Worm (Caenorhabditis elegans) whole organism, young adult: ENCODE data around the gene calf-1.

Experiments
- B0019.2 ChIP-seq: fragments of 200-800 bp; sonication (Bioruptor generic); conservative IDR thresholded peaks from 2 replicates; pipeline ENCODE4 v1.3.6; 2022; ENCODE audit warnings: missing genetic modification reagents, missing genetic modification characterization, missing compliant biosample characterization
- B0035.1 ChIP-seq: sonication (generic microtip); optimal IDR thresholded peaks from 2 replicates; lab custom pipeline; 2016; ENCODE audit warnings: missing genetic modification characterization, mild to moderate bottlenecking, missing compliant biosample characterization, missing genotype, missing genetic modification reagents
- B0261.1 ChIP-seq: sonication (generic microtip); optimal IDR thresholded peaks from 2 replicates; lab custom pipeline; 2016; ENCODE audit warnings: mild to moderate bottlenecking, missing genetic modification characterization, moderate library complexity, missing compliant biosample characterization
- B0336.3 ChIP-seq: fragments of 200-800 bp; sonication (Bioruptor generic); IDR thresholded peaks from 2 replicates; pipeline ENCODE4 v1.3.6; 2022; ENCODE audit warnings: missing genetic modification characterization, missing compliant biosample characterization
- C17E4.6 ChIP-seq: fragments of 200-800 bp; sonication (Bioruptor generic); IDR thresholded peaks from 2 replicates; pipeline ENCODE4 v1.3.6; 2022; ENCODE audit warnings: missing genetic modification reagents, missing genetic modification characterization, missing compliant biosample characterization
- F33H1.4 ChIP-seq: fragments of 200-800 bp; sonication (Bioruptor generic); IDR thresholded peaks from 2 replicates; pipeline ENCODE4 v1.3.6; 2022; ENCODE audit warnings: missing genetic modification reagents, missing genetic modification characterization, missing compliant biosample characterization
- F49E8.2 ChIP-seq: sonication (generic microtip); optimal IDR thresholded peaks from 3 replicates; lab custom pipeline; 2017; ENCODE audit warnings: missing genetic modification characterization, mild to moderate bottlenecking, missing compliant biosample characterization, antibody characterized with exemption, moderate library complexity; ENCODE audit not compliant: insufficient read depth
- T26A5.8 ChIP-seq: sonication (generic microtip); optimal IDR thresholded peaks from 2 replicates; lab custom pipeline; 2016; ENCODE audit warnings: missing genetic modification characterization, missing compliant biosample characterization
- Y79H2A.3 ChIP-seq: fragments of 200-800 bp; sonication (Bioruptor generic); conservative IDR thresholded peaks from 2 replicates; pipeline ENCODE4 v1.3.6; 2022; ENCODE audit warnings: missing genetic modification reagents, missing genetic modification characterization, missing compliant biosample characterization
- aptf-2 ChIP-seq: fragments of 200-800 bp; sonication (Bioruptor generic); conservative IDR thresholded peaks from 2 replicates; pipeline ENCODE4 v1.3.6; 2022; ENCODE audit warnings: missing genetic modification reagents, missing genetic modification characterization, missing compliant biosample characterization
- aptf-3 ChIP-seq: fragments of 200-800 bp; sonication (Bioruptor generic); IDR thresholded peaks from 2 replicates; pipeline ENCODE4 v1.3.6; 2022; ENCODE audit warnings: missing genetic modification characterization, missing compliant biosample characterization
- attf-6 ChIP-seq: fragments of 200-800 bp; sonication (Bioruptor generic); IDR thresholded peaks from 2 replicates; pipeline ENCODE4 v1.3.6; 2022; ENCODE audit warnings: missing genetic modification reagents, missing genetic modification characterization, missing compliant biosample characterization
- bed-1 ChIP-seq: fragments of 200-800 bp; sonication (Bioruptor generic); IDR thresholded peaks from 2 replicates; pipeline ENCODE4 v1.3.6; 2022; ENCODE audit warnings: missing genetic modification reagents, missing genetic modification characterization, missing compliant biosample characterization
- ccch-3 ChIP-seq: fragments of 200-800 bp; sonication (Bioruptor generic); optimal IDR thresholded peaks from 2 replicates; lab custom pipeline; 2018; ENCODE audit warnings: mild to moderate bottlenecking, missing genetic modification characterization, missing compliant biosample characterization
- cebp-1 ChIP-seq, 2 experiments: fragments of 200-800 bp in 1 of 2; sonication (Bioruptor generic) in 1 of 2; sonication (generic microtip) in 1 of 2; IDR thresholded peaks in 1 of 2; optimal IDR thresholded peaks in 1 of 2; 2 replicates each; pipeline versions ENCODE4 v1.3.6 to Lab custom; 2017 to 2022; ENCODE audit warnings: missing compliant biosample characterization in 2 of 2, missing genetic modification characterization in 2 of 2, mild to moderate bottlenecking in 1 of 2, missing genetic modification reagents in 1 of 2, moderate library complexity in 1 of 2
- ceh-100 ChIP-seq: fragments of 200-800 bp; sonication (Bioruptor generic); IDR thresholded peaks from 2 replicates; pipeline ENCODE4 v1.3.6; 2022; ENCODE audit warnings: missing genetic modification reagents, missing genetic modification characterization, missing compliant biosample characterization
- ceh-40 ChIP-seq: fragments of 200-800 bp; sonication (Bioruptor generic); IDR thresholded peaks from 2 replicates; pipeline ENCODE4 v1.3.6; 2022; ENCODE audit warnings: missing genetic modification characterization, missing compliant biosample characterization
- dox-1 ChIP-seq: fragments of 200-800 bp; sonication (Bioruptor generic); IDR thresholded peaks from 2 replicates; pipeline ENCODE4 v1.3.6; 2022; ENCODE audit warnings: missing genetic modification reagents, missing genetic modification characterization, missing compliant biosample characterization
- egl-44 ChIP-seq: fragments of 200-800 bp; sonication (Bioruptor generic); IDR thresholded peaks from 2 replicates; pipeline ENCODE4 v1.3.6; 2022; ENCODE audit warnings: missing genetic modification reagents, missing genetic modification characterization, missing compliant biosample characterization
- ekl-4 ChIP-seq: fragments of 200-800 bp; sonication (Bioruptor generic); IDR thresholded peaks from 2 replicates; pipeline ENCODE4 v1.3.6; 2022; ENCODE audit warnings: missing genetic modification reagents, missing genetic modification characterization, missing compliant biosample characterization
- ets-4 ChIP-seq: fragments of 200-800 bp; sonication (Bioruptor generic); optimal IDR thresholded peaks from 2 replicates; lab custom pipeline; 2018; ENCODE audit warnings: mild to moderate bottlenecking, missing genetic modification characterization, missing compliant biosample characterization
- hmg-20 ChIP-seq: fragments of 200-800 bp; sonication (Bioruptor generic); IDR thresholded peaks from 2 replicates; pipeline ENCODE4 v1.3.6; 2022; ENCODE audit warnings: missing genetic modification reagents, missing genetic modification characterization, missing compliant biosample characterization
- hrde-1 ChIP-seq: sonication (generic microtip); optimal IDR thresholded peaks from 2 replicates; lab custom pipeline; 2016; ENCODE audit warnings: missing genetic modification characterization, mild to moderate bottlenecking, missing compliant biosample characterization, moderate library complexity, missing genotype, missing genetic modification reagents, borderline replicate concordance
- let-526 ChIP-seq: fragments of 200-800 bp; sonication (Bioruptor generic); IDR thresholded peaks from 2 replicates; pipeline ENCODE4 v1.3.6; 2022; ENCODE audit warnings: missing genetic modification reagents, missing genetic modification characterization, missing compliant biosample characterization
- lin-40 ChIP-seq: sonication (generic microtip); optimal IDR thresholded peaks from 2 replicates; lab custom pipeline; 2016; ENCODE audit warnings: missing genetic modification characterization, mild to moderate bottlenecking, missing compliant biosample characterization, missing genotype, missing genetic modification reagents
- lir-1 ChIP-seq: fragments of 200-800 bp; sonication (Bioruptor generic); conservative IDR thresholded peaks from 2 replicates; pipeline ENCODE4 v1.3.6; 2022; ENCODE audit warnings: missing genetic modification reagents, missing genetic modification characterization, missing compliant biosample characterization
- lsl-1 ChIP-seq: fragments of 200-800 bp; sonication (Bioruptor generic); optimal IDR thresholded peaks from 2 replicates; lab custom pipeline; 2018; ENCODE audit warnings: mild to moderate bottlenecking, missing genetic modification characterization, moderate library complexity, missing compliant biosample characterization
- madf-6 ChIP-seq: fragments of 200-800 bp; sonication (Bioruptor generic); IDR thresholded peaks from 2 replicates; pipeline ENCODE4 v1.3.6; 2022; ENCODE audit warnings: missing genetic modification reagents, missing genetic modification characterization, missing compliant biosample characterization
- madf-8 ChIP-seq: fragments of 200-800 bp; sonication (Bioruptor generic); conservative IDR thresholded peaks from 2 replicates; pipeline ENCODE4 v1.3.6; 2022; ENCODE audit warnings: missing genetic modification reagents, missing genetic modification characterization, missing compliant biosample characterization
- mxl-1 ChIP-seq: sonication (generic microtip); optimal IDR thresholded peaks from 2 replicates; lab custom pipeline; 2016; ENCODE audit warnings: missing genetic modification characterization, missing compliant biosample characterization
- nfya-1 ChIP-seq: sonication (generic microtip); optimal IDR thresholded peaks from 2 replicates; lab custom pipeline; 2017; ENCODE audit warnings: antibody characterized with exemption, missing compliant biosample characterization, missing genetic modification characterization, borderline replicate concordance; ENCODE audit not compliant: insufficient read depth
- nfyb-1 ChIP-seq: fragments of 200-800 bp; sonication (Bioruptor generic); IDR thresholded peaks from 2 replicates; pipeline ENCODE4 v1.3.6; 2022; ENCODE audit warnings: missing genetic modification reagents, missing genetic modification characterization, missing compliant biosample characterization
- rcor-1 ChIP-seq: fragments of 200-800 bp; sonication (Bioruptor generic); IDR thresholded peaks from 2 replicates; pipeline ENCODE4 v1.3.6; 2022; ENCODE audit warnings: missing genetic modification reagents, missing genetic modification characterization, missing compliant biosample characterization
- repo-1 ChIP-seq: sonication (generic microtip); optimal IDR thresholded peaks from 2 replicates; lab custom pipeline; 2017; ENCODE audit warnings: mild to moderate bottlenecking, missing genetic modification characterization, missing compliant biosample characterization
- somi-1 ChIP-seq: fragments of 200-800 bp; sonication (Bioruptor generic); optimal IDR thresholded peaks from 2 replicates; lab custom pipeline; 2018; ENCODE audit warnings: mild to moderate bottlenecking, missing genetic modification characterization, missing compliant biosample characterization
- tlf-1 ChIP-seq: fragments of 200-800 bp; sonication (Bioruptor generic); optimal IDR thresholded peaks from 2 replicates; lab custom pipeline; 2018; ENCODE audit warnings: mild to moderate bottlenecking, missing genetic modification characterization, missing compliant biosample characterization
- ztf-26 ChIP-seq: sonication (generic microtip); optimal IDR thresholded peaks from 2 replicates; lab custom pipeline; 2017; ENCODE audit warnings: missing genetic modification characterization, missing compliant biosample characterization

calf-1 gene

ce11 chrV:20480790-20481189, 1.9 kb upstream of the calf-1 start (continued):
- TF ChIP-seq somi-1 (GFP tag; lab: Kevin White, UChicago) (no peak), repo-1 (tag; lab: Kevin White, UChicago) (no peak), T26A5.8 (tag; lab: Kevin White, UChicago) (no peak), dox-1 (GFP tag; lab: Robert Waterston, UW) (0 out of 2 replicates have a peak, but pooled peaks have one; percentile 7), ccch-3 (GFP tag; lab: Kevin White, UChicago) (no peak), lir-1 (no peak), C17E4.6 (GFP tag; lab: Robert Waterston, UW) (peak; percentile 23; the same call in 1 of the 2 replicates), hmg-20 (GFP tag; lab: Robert Waterston, UW) (no peak), nfya-1 (tag; lab: Kevin White, UChicago) (no peak), bed-1 (GFP tag; lab: Robert Waterston, UW) (no peak), lsl-1 (GFP tag; lab: Kevin White, UChicago) (no peak), aptf-2 (GFP tag; lab: Robert Waterston, UW) (no peak), ceh-100 (no peak), ceh-40 (GFP tag; lab: Robert Waterston, UW) (peak; percentile 52; the same call in 1 of the 2 replicates), let-526 (GFP tag; lab: Robert Waterston, UW) (no peak), ets-4 (GFP tag; lab: Kevin White, UChicago) (no peak), F49E8.2 (tag; lab: Kevin White, UChicago) (no peak), attf-6 (GFP tag; lab: Robert Waterston, UW) (peak; percentile 80), egl-44 (GFP tag; lab: Robert Waterston, UW) (peak; percentile 66; the same call in 1 of the 2 replicates), lin-40 (no peak), cebp-1 (GFP tag; IDR thresholded peaks at IDR 0.05; lab: Robert Waterston, UW) (no peak), cebp-1 (tag; optimal IDR thresholded peaks at IDR 0.05; lab: Kevin White, UChicago) (peak; percentile 4), aptf-3 (GFP tag; lab: Robert Waterston, UW) (peak; percentile 89; the same call in 1 of the 2 replicates), hrde-1 (tag; lab: Kevin White, UChicago) (no peak), B0019.2 (GFP tag; lab: Robert Waterston, UW) (0 out of 2 replicates have a peak, but pooled peaks have one; percentile 11), tlf-1 (GFP tag; lab: Kevin White, UChicago) (no peak), mxl-1 (tag; lab: Kevin White, UChicago) (no peak), nfyb-1 (GFP tag; lab: Robert Waterston, UW) (no peak), B0336.3 (GFP tag; lab: Robert Waterston, UW) (peak; percentile 66), F33H1.4 (GFP tag; lab: Robert Waterston, UW) (peak; percentile 43), B0035.1 (no peak), madf-8 (GFP tag; lab: Robert Waterston, UW) (no peak), ekl-4 (peak; percentile 83), B0261.1 (tag; lab: Kevin White, UChicago) (no peak), Y79H2A.3 (GFP tag; lab: Robert Waterston, UW) (no peak), rcor-1 (peak; percentile 69), ztf-26 (no peak)
- TF ChIP-seq, all 124 proteins: peak for 23

- TF ChIP-seq madf-6 (GFP tag; lab: Robert Waterston, UW), result peak; percentile 50
- TF ChIP-seq, all 124 proteins: peak for 1; not testable (repeated sequence) for 123
Measured at ce11 chrV:20480227-20480626, 1.3 kb upstream of the calf-1 start.
